Worm (Caenorhabditis elegans): ENCODE results near the gene nhr-1.
"Not testable (repeated sequence)": the region's sequence is repeated elsewhere in the genome, so short reads cannot be mapped to it uniquely, and the experiment has no call there.

nhr-1 gene

DNA sequence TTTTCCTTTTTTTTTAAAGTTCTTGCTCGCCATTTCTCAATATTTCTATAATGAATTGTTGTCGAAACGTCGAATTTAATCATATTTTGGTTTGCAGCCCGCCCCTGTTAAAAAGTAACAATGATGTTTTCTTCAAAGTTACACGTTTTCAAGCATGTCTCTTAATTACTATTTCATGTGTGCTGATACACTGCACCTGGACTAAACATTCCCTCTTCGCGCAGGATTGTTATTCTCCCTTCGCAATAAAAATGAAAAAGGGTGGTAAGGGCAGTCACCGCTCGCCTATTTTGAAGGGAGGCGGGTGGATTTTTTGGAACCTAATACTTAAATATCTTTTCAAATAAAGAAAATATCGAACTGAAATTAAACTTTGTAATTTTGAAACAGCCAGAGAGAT, 31.6 kb downstream of the nhr-1 start (continued):
- TF ChIP-seq lin-40 (tag; optimal IDR thresholded peaks at IDR 0.05): peak; percentile 85
- peak in 1 of 3 experiments; percentile 57 for TF ChIP-seq lin-35 (GFP tag; optimal IDR thresholded peaks at IDR 0.05)
- 0 out of 2 replicates have a peak, but pooled peaks have one; percentile 36 for TF ChIP-seq rcor-1 (GFP tag; IDR thresholded peaks at IDR 0.05)
- 0 out of 2 replicates have a peak, but pooled peaks have one; percentile 22 for TF ChIP-seq Y53G8AR.9 (GFP tag; conservative IDR thresholded peaks at IDR 0.05)
- no peak for TF ChIP-seq ztf-22 (GFP tag; optimal IDR thresholded peaks at IDR 0.05)
- 0 out of 2 replicates have a peak, but pooled peaks have one; percentile 32 for TF ChIP-seq ekl-4 (GFP tag; IDR thresholded peaks at IDR 0.05)
- peak; percentile 92 for TF ChIP-seq dox-1 (GFP tag; IDR thresholded peaks at IDR 0.05)
- TF ChIP-seq K11D2.4 (GFP tag; IDR thresholded peaks at IDR 0.05): peak; percentile 87
- TF ChIP-seq ceh-27 (GFP tag; optimal IDR thresholded peaks at IDR 0.05): peak; percentile 17
- peak; percentile 84 for TF ChIP-seq gei-17 (GFP tag; optimal IDR thresholded peaks at IDR 0.05)
- 0 out of 2 replicates have a peak, but pooled peaks have one; percentile 29 for TF ChIP-seq C06A6.2 (GFP tag; conservative IDR thresholded peaks at IDR 0.05)
- no peak for TF ChIP-seq die-1 (tag; optimal IDR thresholded peaks at IDR 0.05)
- no peak for TF ChIP-seq mxl-1 (tag; optimal IDR thresholded peaks at IDR 0.05)

DNA sequence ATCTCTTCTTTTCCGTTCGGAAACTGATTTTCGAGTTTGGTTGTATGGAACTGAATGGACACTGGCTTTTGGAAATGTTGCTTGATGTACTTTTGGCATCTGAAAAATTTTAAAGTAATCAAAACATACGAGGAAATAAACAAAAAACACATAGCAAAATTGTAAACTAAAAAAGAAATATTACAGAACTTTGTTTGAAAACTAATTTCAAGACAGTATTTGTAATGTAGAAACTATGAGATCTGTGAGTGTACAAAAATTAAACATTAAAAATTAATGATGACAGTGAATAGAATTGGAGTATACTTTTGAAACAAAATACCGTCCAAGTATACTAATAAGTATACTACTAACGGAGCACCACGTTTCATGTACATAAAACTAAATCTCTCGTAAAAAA, 34.7 kb downstream of the nhr-1 start, which contains the start of gene hlh-29:
Gene hlh-29 (minus strand): TSS at position 101 of the 400 bp plus-strand sequence.
- not testable (repeated sequence) for TF ChIP-seq K11D2.4, ztf-6, D2030.7 (GFP tag; IDR thresholded peaks at IDR 0.05)

DNA sequence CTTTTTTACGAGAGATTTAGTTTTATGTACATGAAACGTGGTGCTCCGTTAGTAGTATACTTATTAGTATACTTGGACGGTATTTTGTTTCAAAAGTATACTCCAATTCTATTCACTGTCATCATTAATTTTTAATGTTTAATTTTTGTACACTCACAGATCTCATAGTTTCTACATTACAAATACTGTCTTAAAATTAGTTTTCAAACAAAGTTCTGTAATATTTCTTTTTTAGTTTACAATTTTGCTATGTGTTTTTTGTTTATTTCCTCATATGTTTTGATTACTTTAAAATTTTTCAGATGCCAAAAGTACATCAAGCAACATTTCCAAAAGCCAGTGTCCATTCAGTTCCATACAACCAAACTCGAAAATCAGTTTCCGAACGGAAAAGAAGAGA, 36.9 kb downstream of the nhr-1 start, which contains the start of gene hlh-28:
Gene hlh-28 (plus strand): TSS at position 301 of the 400 bp plus-strand sequence.
- not testable (repeated sequence) for TF ChIP-seq hmg-1.2 (GFP tag; IDR thresholded peaks at IDR 0.05); ZK185.1 (tag; optimal IDR thresholded peaks at IDR 0.05; ENCODE audit: poor library complexity, severe bottlenecking); ceh-91 (GFP tag; IDR thresholded peaks at IDR 0.05)

ce11 chrX:17553772-17554171, 39.9 kb downstream of the nhr-1 start:
- peak; percentile 64 for TF ChIP-seq zfh-2 (GFP tag; conservative IDR thresholded peaks at IDR 0.05)
- TF ChIP-seq dpff-1 (tag; optimal IDR thresholded peaks at IDR 0.05): no peak

DNA sequence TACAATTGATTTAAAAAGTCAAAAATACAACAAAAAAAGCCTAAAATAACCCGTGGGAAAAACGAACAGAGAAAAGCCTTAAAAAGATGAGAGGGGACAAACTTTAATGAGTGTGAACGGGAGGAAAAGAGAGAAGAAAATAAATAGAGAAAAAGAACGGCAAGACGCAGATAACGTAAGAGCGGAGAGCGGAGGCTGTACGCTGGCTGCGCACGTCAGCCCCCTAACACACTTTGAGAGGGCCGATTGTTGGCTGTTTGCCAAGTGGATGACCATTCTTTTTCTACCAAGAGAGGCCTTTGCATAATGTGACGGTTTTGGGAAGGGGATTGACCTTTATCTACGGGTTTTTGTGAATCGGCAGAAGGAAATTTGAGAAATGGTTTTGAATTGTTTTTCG, 48.3 kb downstream of the nhr-1 start:
- TF ChIP-seq ceh-27 (GFP tag; optimal IDR thresholded peaks at IDR 0.05) (peak; percentile 59), egl-44 (GFP tag; IDR thresholded peaks at IDR 0.05) (no peak)

DNA sequence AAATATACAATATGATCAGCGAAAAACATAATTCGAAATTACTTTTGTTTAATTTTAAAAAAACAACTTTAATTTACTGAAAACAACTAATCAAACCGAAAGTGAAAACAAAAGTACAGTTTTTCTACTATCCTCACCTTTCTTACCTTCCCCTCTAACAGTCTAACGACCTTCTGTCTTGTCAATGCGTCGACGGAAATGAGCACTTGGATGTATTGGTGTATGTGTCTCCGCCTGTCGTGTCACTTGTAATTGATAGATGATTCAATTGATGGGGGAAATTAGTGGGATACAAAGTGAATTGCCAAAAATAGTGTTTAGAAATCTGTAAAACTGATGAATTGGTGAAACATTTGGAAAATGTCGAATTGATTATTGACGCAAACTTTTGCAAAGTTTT, 49.5 kb downstream of the nhr-1 start, which contains the start of gene F31A3.5:
Gene F31A3.5 (minus strand): TSS at position 200 of the 400 bp plus-strand sequence.
- TF ChIP-seq nhr-80 (tag; optimal IDR thresholded peaks at IDR 0.05) (peak; percentile 20), tbp1 (GFP tag; optimal IDR thresholded peaks at IDR 0.05) (no peak), sptf-2 (GFP tag; optimal IDR thresholded peaks at IDR 0.05) (no peak)

- no peak for TF ChIP-seq attf-6 (GFP tag; IDR thresholded peaks at IDR 0.05)
- TF ChIP-seq Y53G8AR.9 (GFP tag; conservative IDR thresholded peaks at IDR 0.05): no peak
- no peak for TF ChIP-seq ztf-25 (GFP tag; IDR thresholded peaks at IDR 0.05)
- TF ChIP-seq C06A6.2 (GFP tag; conservative IDR thresholded peaks at IDR 0.05): no peak
- TF ChIP-seq egrh-3 (GFP tag; IDR thresholded peaks at IDR 0.05): no peak
- no peak for TF ChIP-seq lir-1 (GFP tag; conservative IDR thresholded peaks at IDR 0.05)
- TF ChIP-seq unc-62 (GFP tag; optimal IDR thresholded peaks at IDR 0.05): no peak
- TF ChIP-seq madf-6 (GFP tag; IDR thresholded peaks at IDR 0.05): no peak
- TF ChIP-seq lsl-1 (GFP tag; optimal IDR thresholded peaks at IDR 0.05): no peak
- no peak for TF ChIP-seq nhr-179 (tag; optimal IDR thresholded peaks at IDR 0.05)
- TF ChIP-seq lin-26 (GFP tag; IDR thresholded peaks at IDR 0.05): no peak
- TF ChIP-seq ets-4 (GFP tag; optimal IDR thresholded peaks at IDR 0.05): no peak
- TF ChIP-seq snpc-1.1 (tag; optimal IDR thresholded peaks at IDR 0.05; ENCODE audit: insufficient read depth): no peak
Measured at ce11 chrX:17567378-17567777, 53.5 kb downstream of the nhr-1 start, which contains the start of gene F39B3.7. Gene F39B3.7, minus strand, starts transcription at chrX:17567478.
